Worm (Caenorhabditis elegans) whole organism, late embryonic: ENCODE measurements around the gene sri-6.

Source experiments
- elt-2 ChIP-seq: sonication (generic microtip); optimal IDR thresholded peaks from 2 replicates; lab custom pipeline; 2016; ENCODE audit warnings: missing genetic modification reagents, missing genetic modification characterization, missing compliant biosample characterization
- pha-2 ChIP-seq: sonication (generic microtip); optimal IDR thresholded peaks from 2 replicates; lab custom pipeline; 2017; ENCODE audit warnings: mild to moderate bottlenecking, missing genetic modification characterization, missing compliant biosample characterization
- tbx-2 ChIP-seq: sonication (generic microtip); optimal IDR thresholded peaks from 2 replicates; lab custom pipeline; 2016; ENCODE audit warnings: missing genetic modification characterization, missing compliant biosample characterization
- unc-55 ChIP-seq: sonication (generic microtip); optimal IDR thresholded peaks from 2 replicates; lab custom pipeline; 2017; ENCODE audit warnings: missing biosample characterization, missing genetic modification reagents, missing genetic modification characterization

DNA sequence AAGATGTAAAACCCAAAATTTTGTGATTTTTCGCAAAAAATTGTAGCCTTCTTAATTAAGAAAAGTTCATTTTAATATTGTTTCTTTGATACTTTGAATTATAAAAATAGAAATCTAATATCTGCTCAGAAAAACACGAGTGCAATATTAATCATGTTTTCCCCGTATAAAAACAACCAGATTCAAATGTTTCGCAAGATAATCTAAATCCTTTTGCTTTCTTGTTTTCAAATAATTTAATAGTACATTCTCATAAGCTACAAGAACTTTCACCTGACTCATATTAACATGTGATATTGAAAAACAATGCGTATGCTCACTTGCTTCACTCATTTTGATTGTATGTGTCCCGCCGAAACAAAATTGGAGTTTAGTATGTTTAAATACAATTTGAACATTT, 49.8 kb downstream of the sri-6 start:
- TF ChIP-seq pha-2 (tag; lab: Kevin White, UChicago) = no peak
- no peak for TF ChIP-seq unc-55 (GFP tag; lab: Kevin White, UChicago)
- no peak for TF ChIP-seq elt-2
- no peak for TF ChIP-seq tbx-2 (tag; lab: Kevin White, UChicago)
